Worm (Caenorhabditis elegans) whole organism, late embryonic: ENCODE measurements around the gene mrpl-36.

Source experiments
- T23F11.4 ChIP-seq: fragments of 200-800 bp; sonication (Bioruptor generic); optimal IDR thresholded peaks from 2 replicates; lab custom pipeline; 2018; ENCODE audit warnings: mild to moderate bottlenecking, missing genetic modification characterization, missing compliant biosample characterization
- ahr-1 ChIP-seq: sonication (generic microtip); optimal IDR thresholded peaks from 2 replicates; lab custom pipeline; 2016; ENCODE audit warnings: missing genetic modification characterization, missing compliant biosample characterization
- ceh-6 ChIP-seq: fragments of 200-800 bp; sonication (Bioruptor generic); optimal IDR thresholded peaks from 2 replicates; lab custom pipeline; 2018; ENCODE audit warnings: mild to moderate bottlenecking, missing genetic modification characterization, missing compliant biosample characterization
- ceh-9 ChIP-seq: sonication (generic microtip); optimal IDR thresholded peaks from 2 replicates; lab custom pipeline; 2016; ENCODE audit warnings: mild to moderate bottlenecking, missing genetic modification characterization, inconsistent platforms, missing compliant biosample characterization
- che-1 ChIP-seq: sonication (generic microtip); optimal IDR thresholded peaks from 2 replicates; lab custom pipeline; 2016; ENCODE audit warnings: mild to moderate bottlenecking, missing genetic modification characterization, missing compliant biosample characterization
- eyg-1 ChIP-seq: sonication (generic microtip); optimal IDR thresholded peaks from 2 replicates; lab custom pipeline; 2016; ENCODE audit warnings: missing genotype, missing genetic modification characterization, missing compliant biosample characterization
- lin-11 ChIP-seq: fragments of 200-800 bp; sonication (Bioruptor generic); optimal IDR thresholded peaks from 2 replicates; lab custom pipeline; 2018; ENCODE audit warnings: mild to moderate bottlenecking, missing genetic modification characterization, missing compliant biosample characterization
- nhr-11 ChIP-seq: fragments of 150-350 bp; optimal IDR thresholded peaks from 2 replicates; lab custom pipeline; 2014; ENCODE audit warnings: missing biosample characterization, missing genetic modification characterization
- pag-3 ChIP-seq: sonication (generic microtip); optimal IDR thresholded peaks from 2 replicates; lab custom pipeline; 2016; ENCODE audit warnings: missing compliant biosample characterization, missing genetic modification characterization, borderline replicate concordance
- ref-2 ChIP-seq: sonication (generic microtip); optimal IDR thresholded peaks from 2 replicates; lab custom pipeline; 2016; ENCODE audit warnings: missing genetic modification characterization, missing compliant biosample characterization
- sdc-2 ChIP-seq: sonication (generic microtip); optimal IDR thresholded peaks from 2 replicates; lab custom pipeline; 2016; ENCODE audit warnings: missing genotype, missing genetic modification characterization, missing compliant biosample characterization
- syd-9 ChIP-seq: sonication (generic microtip); optimal IDR thresholded peaks from 2 replicates; lab custom pipeline; 2016; ENCODE audit warnings: mild to moderate bottlenecking, missing genetic modification characterization, moderate library complexity, missing compliant biosample characterization
- tbx-2 ChIP-seq: sonication (generic microtip); optimal IDR thresholded peaks from 2 replicates; lab custom pipeline; 2016; ENCODE audit warnings: missing genetic modification characterization, missing compliant biosample characterization
- unc-3 ChIP-seq, 2 experiments: fragments of 200-800 bp in 1 of 2; sonication (Bioruptor generic) in 1 of 2; sonication (generic microtip) in 1 of 2; conservative IDR thresholded peaks in 1 of 2; optimal IDR thresholded peaks in 1 of 2; 2 replicates each; pipeline versions ENCODE4 v1.3.6 to Lab custom; 2016 to 2022; ENCODE audit warnings: missing compliant biosample characterization in 2 of 2, missing genetic modification characterization in 2 of 2, missing genetic modification reagents in 1 of 2

DNA sequence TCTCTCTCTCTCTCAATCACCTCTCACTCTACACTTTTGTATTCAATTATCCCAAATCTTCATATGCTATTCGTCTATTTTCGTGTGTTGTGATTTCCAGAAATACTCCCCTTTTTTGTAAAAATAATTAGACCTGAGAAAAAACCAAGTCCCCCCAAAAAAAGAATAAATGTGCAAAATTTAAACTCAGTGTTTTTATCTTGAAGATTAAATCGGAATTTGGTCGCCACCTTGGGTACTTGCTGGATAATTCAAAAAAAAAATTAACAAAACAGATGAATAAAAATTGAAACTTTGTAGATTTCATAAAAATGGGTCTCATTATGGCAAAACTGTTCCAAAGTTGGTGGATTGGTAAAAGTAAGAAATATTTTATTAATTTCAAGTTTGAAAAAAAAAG is 25.0 kb downstream of the mrpl-36 start, which contains the start of gene arl-5:
- TF ChIP-seq unc-3 (GFP tag; conservative IDR thresholded peaks at IDR 0.05; lab: Robert Waterston, UW), result no peak
- no peak for TF ChIP-seq unc-3 (tag; optimal IDR thresholded peaks at IDR 0.05; lab: Kevin White, UChicago)
- no peak for TF ChIP-seq tbx-2 (tag; lab: Kevin White, UChicago)
- no peak for TF ChIP-seq pag-3
- no peak for TF ChIP-seq ahr-1 (tag; lab: Kevin White, UChicago)
- TF ChIP-seq T23F11.4, result no peak
- TF ChIP-seq che-1 (tag; lab: Kevin White, UChicago), result no peak
- TF ChIP-seq lin-11, result no peak
- no peak for TF ChIP-seq sdc-2
- TF ChIP-seq ref-2 (tag; lab: Kevin White, UChicago), result no peak
- TF ChIP-seq syd-9, result no peak
- no peak for TF ChIP-seq ceh-9
- no peak for TF ChIP-seq nhr-11 (tag; lab: Kevin White, UChicago)
- no peak for TF ChIP-seq eyg-1 (tag; lab: Kevin White, UChicago)
- TF ChIP-seq ceh-6 (GFP tag; lab: Kevin White, UChicago), result no peak
